Fruit fly (Drosophila melanogaster) ovary, adult (tissue): Measurements from ENCODE around the gene Surf1.

Source experiments
- CG17801 ChIP-seq: fragments of 200-800 bp; optimal IDR thresholded peaks from 2 replicates; lab custom pipeline; 2019; ENCODE audit warnings: missing biosample characterization, mild to moderate bottlenecking, missing genetic modification characterization, moderate library complexity; ENCODE audit not compliant: partially characterized antibody

Gene Surf1

dm6 chr3L:6979387-6980249 is 21.5 kb downstream of the Surf1 start, which contains the start of gene Galphai:
Gene Galphai (minus strand): TSS chr3L:6980044.
- peak; percentile 49 for TF ChIP-seq CG17801 (GFP tag; lab: Kevin White, UChicago)

- no peak for TF ChIP-seq CG17801 (GFP tag; lab: Kevin White, UChicago)
Measured at dm6 chr3L:6980553-6980952, 22.4 kb downstream of the Surf1 start.

- TF ChIP-seq CG17801 (GFP tag; lab: Kevin White, UChicago), result no peak
Measured at dm6 chr3L:6981109-6981741, 23.1 kb downstream of the Surf1 start.

dm6 chr3L:6981823-6982222 is 23.7 kb downstream of the Surf1 start:
- no peak for TF ChIP-seq CG17801 (GFP tag; lab: Kevin White, UChicago)

dm6 chr3L:6984486-6984885 is 26.3 kb downstream of the Surf1 start, which contains the start of the genes CG32388 and CG43439:
Gene CG32388 (minus strand): TSS chr3L:6984586.
Gene CG43439 (minus strand): TSS chr3L:6984586.
- TF ChIP-seq CG17801 (GFP tag; lab: Kevin White, UChicago), result no peak

- no peak for TF ChIP-seq CG17801 (GFP tag; lab: Kevin White, UChicago)
Measured at dm6 chr3L:6988942-6989569, 30.9 kb downstream of the Surf1 start.

dm6 chr3L:6990288-6990687 is 32.1 kb downstream of the Surf1 start, which contains the start of gene bin:
Gene bin (plus strand): TSS chr3L:6990622.
- TF ChIP-seq CG17801 (GFP tag; lab: Kevin White, UChicago), result no peak

- no peak for TF ChIP-seq CG17801 (GFP tag; lab: Kevin White, UChicago)
Measured at dm6 chr3L:6993350-6993749, 35.2 kb downstream of the Surf1 start.

dm6 chr3L:6995364-6995749 is 37.2 kb downstream of the Surf1 start:
- no peak for TF ChIP-seq CG17801 (GFP tag; lab: Kevin White, UChicago)

- no peak for TF ChIP-seq CG17801 (GFP tag; lab: Kevin White, UChicago)
Measured at dm6 chr3L:6996907-6997306, 38.8 kb downstream of the Surf1 start.

- no peak for TF ChIP-seq CG17801 (GFP tag; lab: Kevin White, UChicago)
Measured at dm6 chr3L:6997410-6997809, 39.3 kb downstream of the Surf1 start.

- TF ChIP-seq CG17801 (GFP tag; lab: Kevin White, UChicago), result no peak
Measured at dm6 chr3L:6998692-6999091, 40.5 kb downstream of the Surf1 start, which contains the start of gene Mp. Gene Mp (plus strand): TSS chr3L:6998843.

dm6 chr3L:6999993-7000392 is 41.8 kb downstream of the Surf1 start:
- no peak for TF ChIP-seq CG17801 (GFP tag; lab: Kevin White, UChicago)

- no peak for TF ChIP-seq CG17801 (GFP tag; lab: Kevin White, UChicago)
Measured at dm6 chr3L:7001855-7002254, 43.7 kb downstream of the Surf1 start.

- TF ChIP-seq CG17801 (GFP tag; lab: Kevin White, UChicago), result no peak
Measured at dm6 chr3L:7002355-7002754, 44.2 kb downstream of the Surf1 start.
